Fruit fly (Drosophila melanogaster) whole organism, embryonic: ENCODE results near the gene CG7646.
A peak's percentile ranks its signal among the peaks of the same experiment; 100 is the strongest.

Source experiments
- CG10267 ChIP-seq: fragments of 200-800 bp; sonication (Bioruptor generic); optimal IDR thresholded peaks from 2 replicates; lab custom pipeline; 2018; ENCODE audit warnings: missing biosample characterization, mild to moderate bottlenecking, missing genetic modification characterization, moderate library complexity
- CG10366 ChIP-seq: fragments of 200-800 bp; sonication (Bioruptor generic); IDR thresholded peaks from 2 replicates; pipeline ENCODE4 v1.3.6; 2022; ENCODE audit warnings: missing biosample characterization, missing genetic modification characterization
- CG10431 ChIP-seq: fragments of 200-800 bp; sonication (Bioruptor generic); optimal IDR thresholded peaks from 3 replicates; lab custom pipeline; 2018; ENCODE audit warnings: missing biosample characterization, mild to moderate bottlenecking, missing genetic modification characterization
- CG11247 ChIP-seq: fragments of 200-800 bp; sonication (Bioruptor generic); IDR thresholded peaks from 2 replicates; pipeline ENCODE4 v1.3.6; 2022; ENCODE audit warnings: missing biosample characterization, missing genetic modification characterization
- CG11723 ChIP-seq: fragments of 200-800 bp; sonication (Bioruptor generic); optimal IDR thresholded peaks from 2 replicates; lab custom pipeline; 2017; ENCODE audit warnings: missing biosample characterization, mild to moderate bottlenecking, missing genetic modification characterization
- CG13287 ChIP-seq: fragments of 200-800 bp; sonication (Bioruptor generic); IDR thresholded peaks from 2 replicates; pipeline ENCODE4 v1.3.6; 2022; ENCODE audit warnings: missing biosample characterization, missing genetic modification characterization; ENCODE audit not compliant: partially characterized antibody
- CG15269 ChIP-seq: fragments of 200-800 bp; sonication (Bioruptor generic); optimal IDR thresholded peaks from 2 replicates; lab custom pipeline; 2018; ENCODE audit warnings: missing biosample characterization, mild to moderate bottlenecking, missing genetic modification characterization, moderate library complexity
- CG15601 ChIP-seq: fragments of 200-800 bp; sonication (Bioruptor generic); optimal IDR thresholded peaks from 3 replicates; lab custom pipeline; 2019; ENCODE audit warnings: missing biosample characterization, mild to moderate bottlenecking, missing genetic modification characterization, moderate library complexity
- CG1603 ChIP-seq: fragments of 200-800 bp; sonication (Bioruptor generic); optimal IDR thresholded peaks from 2 replicates; lab custom pipeline; 2019; ENCODE audit warnings: missing biosample characterization, mild to moderate bottlenecking, missing genetic modification characterization, moderate library complexity
- CG16815 ChIP-seq: fragments of 200-800 bp; sonication (Bioruptor generic); optimal IDR thresholded peaks from 3 replicates; lab custom pipeline; 2017; ENCODE audit warnings: missing biosample characterization, mild to moderate bottlenecking, missing genetic modification characterization
- CG17802 ChIP-seq: fragments of 200-800 bp; sonication (Bioruptor generic); optimal IDR thresholded peaks from 2 replicates; lab custom pipeline; 2018; ENCODE audit warnings: missing biosample characterization, mild to moderate bottlenecking, missing genetic modification characterization, moderate library complexity
- CG18011 ChIP-seq: fragments of 200-800 bp; sonication (Bioruptor generic); optimal IDR thresholded peaks from 2 replicates; lab custom pipeline; 2017; ENCODE audit warnings: missing biosample characterization, missing genetic modification characterization, mild to moderate bottlenecking, moderate library complexity, missing genotype
- CG18619 ChIP-seq: fragments of 200-800 bp; sonication (Bioruptor generic); optimal IDR thresholded peaks from 3 replicates; lab custom pipeline; 2017; ENCODE audit warnings: missing biosample characterization, mild to moderate bottlenecking, missing genetic modification characterization
- CG32767 ChIP-seq: fragments of 200-800 bp; sonication (Bioruptor generic); IDR thresholded peaks from 2 replicates; pipeline ENCODE4 v1.3.6; 2022; ENCODE audit warnings: missing biosample characterization, missing genetic modification characterization
- CG42726 ChIP-seq: fragments of 200-800 bp; sonication (Bioruptor generic); IDR thresholded peaks from 2 replicates; pipeline ENCODE4 v1.3.6; 2022; ENCODE audit warnings: missing biosample characterization, missing genetic modification characterization; ENCODE audit not compliant: partially characterized antibody
- CG4617 ChIP-seq: fragments of 200-800 bp; sonication (Bioruptor generic); optimal IDR thresholded peaks from 3 replicates; lab custom pipeline; 2016; ENCODE audit warnings: missing biosample characterization, missing genetic modification characterization, borderline replicate concordance
- CG4820 ChIP-seq: fragments of 200-800 bp; sonication (Bioruptor generic); optimal IDR thresholded peaks from 3 replicates; lab custom pipeline; 2016; ENCODE audit warnings: missing biosample characterization, missing genetic modification characterization
- CG8290 ChIP-seq, 3 experiments: fragments of 200-800 bp; sonication (Bioruptor generic); optimal IDR thresholded peaks; 2 replicates each; lab custom pipeline; 2016 to 2019; ENCODE audit warnings: missing biosample characterization in 3 of 3, missing genetic modification characterization in 3 of 3, mild to moderate bottlenecking in 2 of 3, moderate library complexity in 1 of 3
- CG8478 ChIP-seq: fragments of >200 bp; optimal IDR thresholded peaks from 2 replicates; lab custom pipeline; 2018
- CG8924 ChIP-seq: fragments of 200-800 bp; optimal IDR thresholded peaks from 3 replicates; lab custom pipeline; 2019; ENCODE audit warnings: missing biosample characterization, mild to moderate bottlenecking, missing genetic modification characterization, moderate library complexity
- CG9797 ChIP-seq: fragments of 200-800 bp; sonication (Bioruptor generic); optimal IDR thresholded peaks from 3 replicates; lab custom pipeline; 2018; ENCODE audit warnings: missing biosample characterization, mild to moderate bottlenecking, missing genetic modification characterization
- CkIIα-i1 ChIP-seq: fragments of 200-800 bp; sonication (Bioruptor generic); IDR thresholded peaks from 2 replicates; pipeline ENCODE4 v1.3.6; 2022; ENCODE audit warnings: missing biosample characterization, missing genetic modification characterization
- Dek ChIP-seq: fragments of 200-800 bp; sonication (Bioruptor generic); optimal IDR thresholded peaks from 3 replicates; lab custom pipeline; 2019; ENCODE audit warnings: missing biosample characterization, mild to moderate bottlenecking, missing genetic modification characterization, moderate library complexity
- Doc3 ChIP-seq: fragments of 200-800 bp; sonication (Bioruptor generic); IDR thresholded peaks from 3 replicates; pipeline ENCODE4 v1.3.6; 2022; ENCODE audit warnings: missing biosample characterization, missing genetic modification characterization; ENCODE audit not compliant: partially characterized antibody
- Dref ChIP-seq: fragments of 200-800 bp; sonication (Bioruptor generic); IDR thresholded peaks from 2 replicates; pipeline ENCODE4 v1.3.6; 2022; ENCODE audit warnings: missing biosample characterization, missing genetic modification characterization
- Eip74EF ChIP-seq, 2 experiments: fragments of 200-800 bp in 1 of 2; fragments of >200 bp in 1 of 2; sonication (Bioruptor generic) in 1 of 2; optimal IDR thresholded peaks; 2 replicates each; lab custom pipeline; 2017 to 2019; ENCODE audit warnings: missing biosample characterization in 2 of 2, missing genetic modification characterization in 2 of 2, mild to moderate bottlenecking in 1 of 2, moderate library complexity in 1 of 2
- Ets65A ChIP-seq: fragments of 200-800 bp; sonication (Bioruptor generic); peaks from one replicate; lab custom pipeline; 2016; ENCODE audit warnings: missing biosample characterization, missing genetic modification characterization
- HmgZ ChIP-seq: fragments of 200-800 bp; sonication (Bioruptor generic); optimal IDR thresholded peaks from 2 replicates; lab custom pipeline; 2018; ENCODE audit warnings: missing biosample characterization, mild to moderate bottlenecking, missing genetic modification characterization
- Nf-YC ChIP-seq: fragments of 200-800 bp; optimal IDR thresholded peaks from 3 replicates; lab custom pipeline; 2019; ENCODE audit warnings: missing biosample characterization, mild to moderate bottlenecking, missing genetic modification characterization, moderate library complexity
- PHDP ChIP-seq: fragments of 200-800 bp; sonication (Bioruptor generic); optimal IDR thresholded peaks from 3 replicates; lab custom pipeline; 2018; ENCODE audit warnings: missing biosample characterization, mild to moderate bottlenecking, missing genetic modification characterization, moderate library complexity
- Side ChIP-seq: fragments of 200-800 bp; sonication (Bioruptor generic); optimal IDR thresholded peaks from 2 replicates; lab custom pipeline; 2016; ENCODE audit warnings: missing biosample characterization, missing genetic modification characterization
- Sox102F ChIP-seq: fragments of 200-800 bp; sonication (Bioruptor generic); optimal IDR thresholded peaks from 2 replicates; lab custom pipeline; 2018; ENCODE audit warnings: missing biosample characterization, mild to moderate bottlenecking, missing genetic modification characterization, moderate library complexity
- abd-A ChIP-seq: fragments of 200-800 bp; sonication (Bioruptor generic); optimal IDR thresholded peaks from 3 replicates; lab custom pipeline; 2019; ENCODE audit warnings: missing biosample characterization, mild to moderate bottlenecking, missing genetic modification characterization, moderate library complexity
- az2 ChIP-seq: fragments of 200-800 bp; sonication (Bioruptor generic); optimal IDR thresholded peaks from 3 replicates; lab custom pipeline; 2016; ENCODE audit warnings: missing biosample characterization, missing genetic modification characterization
- btn ChIP-seq: fragments of 200-800 bp; sonication (Bioruptor generic); optimal IDR thresholded peaks from 2 replicates; lab custom pipeline; 2016; ENCODE audit warnings: missing biosample characterization, missing genetic modification characterization
- esg ChIP-seq: fragments of 200-800 bp; sonication (Bioruptor generic); conservative IDR thresholded peaks from 2 replicates; pipeline ENCODE4 v1.3.6; 2022; ENCODE audit warnings: missing biosample characterization, missing genetic modification characterization
- eve ChIP-seq, 2 experiments: fragments of >200 bp; optimal IDR thresholded peaks; 2 replicates each; lab custom pipeline; 2017; ENCODE audit warnings: missing biosample characterization in 2 of 2, missing genetic modification characterization in 2 of 2
- fd96Cb ChIP-seq: fragments of 200-800 bp; sonication (Bioruptor generic); optimal IDR thresholded peaks from 2 replicates; lab custom pipeline; 2018; ENCODE audit warnings: missing biosample characterization, mild to moderate bottlenecking, missing genetic modification characterization, moderate library complexity
- jing ChIP-seq: fragments of 200-800 bp; sonication (Bioruptor generic); optimal IDR thresholded peaks from 2 replicates; lab custom pipeline; 2018; ENCODE audit warnings: missing biosample characterization, mild to moderate bottlenecking, missing genetic modification characterization
- jumu ChIP-seq: fragments of 200-800 bp; sonication (Bioruptor generic); optimal IDR thresholded peaks from 3 replicates; lab custom pipeline; 2016; ENCODE audit warnings: missing biosample characterization, missing genetic modification characterization
- lmd ChIP-seq: fragments of 200-800 bp; sonication (Bioruptor generic); IDR thresholded peaks from 2 replicates; pipeline ENCODE4 v1.3.6; 2022; ENCODE audit warnings: missing biosample characterization, missing genetic modification characterization
- mam ChIP-seq: fragments of 200-800 bp; sonication (Bioruptor generic); optimal IDR thresholded peaks from 3 replicates; lab custom pipeline; 2016; ENCODE audit warnings: missing biosample characterization, missing genetic modification characterization
- onecut ChIP-seq: fragments of 200-800 bp; sonication (Bioruptor generic); IDR thresholded peaks from 2 replicates; pipeline ENCODE4 v1.3.6; 2022; ENCODE audit warnings: missing biosample characterization, missing genetic modification characterization
- phol ChIP-seq: fragments of 200-800 bp; sonication (Bioruptor generic); optimal IDR thresholded peaks from 3 replicates; lab custom pipeline; 2018; ENCODE audit warnings: missing biosample characterization, mild to moderate bottlenecking, missing genetic modification characterization, moderate library complexity
- pnt ChIP-seq: fragments of 200-800 bp; sonication (Bioruptor generic); optimal IDR thresholded peaks from 3 replicates; lab custom pipeline; 2016; ENCODE audit warnings: missing biosample characterization, missing genetic modification characterization
- row ChIP-seq: fragments of 200-800 bp; sonication (Bioruptor generic); IDR thresholded peaks from 3 replicates; pipeline ENCODE4 v1.3.6; 2022; ENCODE audit warnings: missing biosample characterization, missing genetic modification characterization
- sob ChIP-seq: fragments of 200-800 bp; sonication (Bioruptor generic); IDR thresholded peaks from 2 replicates; pipeline ENCODE4 v1.3.6; 2022; ENCODE audit warnings: missing biosample characterization, missing genetic modification characterization
- sug ChIP-seq: fragments of 200-800 bp; optimal IDR thresholded peaks from 2 replicates; lab custom pipeline; 2019; ENCODE audit warnings: missing biosample characterization, mild to moderate bottlenecking, missing genetic modification characterization, moderate library complexity
- ttk ChIP-seq: fragments of 200-800 bp; sonication (Bioruptor generic); IDR thresholded peaks from 2 replicates; pipeline ENCODE4 v2.1.2; 2022; ENCODE audit warnings: missing biosample characterization, missing genetic modification characterization

Gene CG7646

dm6 chr3L:19994015-19994414 lies 2.3 kb downstream of the CG7646 start (continued):
- no peak for TF ChIP-seq CG16815 (GFP tag; lab: Kevin White, UChicago)
- peak; percentile 61 for TF ChIP-seq Nf-YC
- no peak for TF ChIP-seq CG8478 (lab: Kevin White, UChicago)
- 0 out of 2 replicates have a peak, but pooled peaks have one; percentile 16 for TF ChIP-seq CG13287 (GFP tag; lab: Robert Waterston, UW)
- peak; percentile 77 for TF ChIP-seq CG32767 (GFP tag; lab: Robert Waterston, UW)
- TF ChIP-seq phol (tag; lab: Kevin White, UChicago): no peak
- no peak for TF ChIP-seq Doc3 (GFP tag; lab: Robert Waterston, UW)
- TF ChIP-seq onecut: peak; percentile 85
- no peak for TF ChIP-seq btn (GFP tag; lab: Kevin White, UChicago)
- TF ChIP-seq abd-A (tag; lab: Kevin White, UChicago): peak; percentile 7
- TF ChIP-seq CG4617 (GFP tag; lab: Kevin White, UChicago): no peak
- TF ChIP-seq CG17802 (tag; lab: Kevin White, UChicago): no peak
- no peak for TF ChIP-seq ttk (GFP tag; lab: Robert Waterston, UW)

- TF ChIP-seq mam (GFP tag; lab: Kevin White, UChicago) (no peak), CG10366 (GFP tag; lab: Robert Waterston, UW) (no peak), esg (GFP tag; lab: Robert Waterston, UW) (no peak), jing (GFP tag; lab: Kevin White, UChicago) (no peak), CkIIα-i1 (GFP tag; lab: Robert Waterston, UW) (no peak), CG18619 (no peak), Ets65A (GFP tag; lab: Kevin White, UChicago) (no peak), PHDP (tag; lab: Kevin White, UChicago) (no peak), CG42726 (no peak), Dek (no peak), sob (GFP tag; lab: Robert Waterston, UW) (no peak), eve (GFP tag; optimal IDR thresholded peaks at IDR 0.05; lab: Kevin White, UChicago) (no peak), fd96Cb (tag; lab: Kevin White, UChicago) (no peak), CG1603 (tag; lab: Kevin White, UChicago) (peak; percentile 34), Side (GFP tag; lab: Kevin White, UChicago) (no peak), CG4820 (no peak), HmgZ (tag; lab: Kevin White, UChicago) (no peak), sug (tag; lab: Kevin White, UChicago) (peak; percentile 19), CG8924 (tag; lab: Kevin White, UChicago) (no peak), CG9797 (no peak), CG8290 (GFP tag; optimal IDR thresholded peaks at IDR 0.05; lab: Kevin White, UChicago) (no peak), CG8290 (tag; optimal IDR thresholded peaks at IDR 0.05; lab: Kevin White, UChicago) (peak in 1 of 2 experiments; percentile 6), CG10267 (tag; lab: Kevin White, UChicago) (no peak), CG18011 (no peak), Sox102F (GFP tag; lab: Kevin White, UChicago) (no peak), CG11247 (GFP tag; lab: Robert Waterston, UW) (no peak), CG15601 (tag; lab: Kevin White, UChicago) (no peak), Eip74EF (GFP tag; optimal IDR thresholded peaks at IDR 0.05; lab: Kevin White, UChicago) (peak in 1 of 2 experiments; percentile 3), CG15269 (tag; lab: Kevin White, UChicago) (no peak), az2 (no peak), row (GFP tag; lab: Robert Waterston, UW) (peak; percentile 48), CG11723 (GFP tag; lab: Kevin White, UChicago) (peak; percentile 31), lmd (GFP tag; lab: Robert Waterston, UW) (no peak), jumu (GFP tag; lab: Kevin White, UChicago) (no peak), pnt (GFP tag; lab: Kevin White, UChicago) (no peak), CG10431 (no peak), Dref (GFP tag; lab: Robert Waterston, UW) (no peak)
Measured at dm6 chr3L:20000081-20000736, 8.5 kb downstream of the CG7646 start, which contains the start of the genes Tom20 and Gabat. Tom20 (plus strand) TSS chr3L:20000644. Gabat (minus strand) TSS chr3L:20000686.
